Fruit fly (Drosophila melanogaster): Measurements from ENCODE around the gene CG8100.

DNA sequence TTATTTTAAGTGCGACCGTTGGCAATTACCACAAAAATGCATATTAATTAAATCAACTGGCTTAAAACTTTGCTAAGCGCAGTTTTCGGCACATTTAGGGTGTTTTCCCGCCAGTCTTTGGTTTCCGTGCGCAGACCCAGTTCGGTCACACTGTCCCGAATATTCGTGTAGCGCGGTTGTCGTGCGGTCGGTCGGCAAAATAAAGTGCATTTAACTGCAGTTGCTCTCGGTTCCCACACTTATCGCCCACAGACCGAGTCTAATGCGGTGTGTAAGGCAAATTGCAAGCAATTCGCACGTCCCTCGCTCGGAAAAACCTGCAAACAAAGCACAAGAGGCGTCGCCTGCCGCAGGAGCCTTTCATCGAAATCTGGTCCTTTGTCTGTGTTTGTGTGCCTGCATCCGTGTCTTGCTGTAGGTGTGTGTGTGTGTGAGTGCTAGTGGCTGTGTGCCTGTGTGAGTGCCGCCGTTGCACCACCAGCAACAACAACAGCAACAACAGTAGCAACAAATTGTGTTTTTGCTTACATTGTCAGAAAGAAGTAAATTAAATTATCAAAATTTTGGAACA is 30.3 kb upstream of the CG8100 start, which contains the start of the genes CG13484 and Frl:
- TF ChIP-seq EcR (GFP tag; optimal IDR thresholded peaks at IDR 0.05): peak; percentile 60
- TF ChIP-seq CG10348 (GFP tag; IDR thresholded peaks at IDR 0.05): no peak
- no peak for TF ChIP-seq CG15710 (tag; optimal IDR thresholded peaks at IDR 0.05)
- peak; percentile 65; the same call in 2 of the 3 replicates for TF ChIP-seq CG4496 (GFP tag; IDR thresholded peaks at IDR 0.05)
- peak; percentile 30 for TF ChIP-seq Snoo (tag; optimal IDR thresholded peaks at IDR 0.05)
- no peak for TF ChIP-seq CG9948 (tag; optimal IDR thresholded peaks at IDR 0.05)
- TF ChIP-seq CG13204 (GFP tag; optimal IDR thresholded peaks at IDR 0.05): peak; percentile 28
- TF ChIP-seq fd96Ca (GFP tag; IDR thresholded peaks at IDR 0.05): no peak
- no peak for TF ChIP-seq Pif1B (GFP tag; optimal IDR thresholded peaks at IDR 0.05)
- TF ChIP-seq Ets98B (GFP tag; IDR thresholded peaks at IDR 0.05): peak; percentile 16; the same call in 1 of the 2 replicates
- TF ChIP-seq gl (tag; optimal IDR thresholded peaks at IDR 0.05): peak; percentile 17
- TF ChIP-seq CG32121 (GFP tag; IDR thresholded peaks at IDR 0.05): peak; percentile 29; the same call in 1 of the 2 replicates
- TF ChIP-seq rn (GFP tag; IDR thresholded peaks at IDR 0.05): no peak
- TF ChIP-seq CG14655 (GFP tag; optimal IDR thresholded peaks at IDR 0.05): no peak

All from whole organism, pupa.